Worm (Caenorhabditis elegans): ENCODE results near the gene F45D3.3.

F45D3.3 gene

ce11 chrV:12511946-12512345, 38.2 kb downstream of the F45D3.3 start:
- TF ChIP-seq ceh-39 (tag; optimal IDR thresholded peaks at IDR 0.05) (no peak), elt-1 (tag; optimal IDR thresholded peaks at IDR 0.05; ENCODE audit: borderline replicate concordance, insufficient read depth) (no peak), nhr-12 (tag; optimal IDR thresholded peaks at IDR 0.05) (no peak), ham-2 (GFP tag; optimal IDR thresholded peaks at IDR 0.05) (no peak), unc-39 (tag; optimal IDR thresholded peaks at IDR 0.05) (no peak), unc-120 (tag; optimal IDR thresholded peaks at IDR 0.05; ENCODE audit: poor library complexity, severe bottlenecking) (no peak), nhr-237 (tag; optimal IDR thresholded peaks at IDR 0.05) (no peak), sem-2 (GFP tag; optimal IDR thresholded peaks at IDR 0.05) (no peak), flh-1 (GFP tag; optimal IDR thresholded peaks at IDR 0.05) (no peak)

- peak; percentile 66 for TF ChIP-seq lin-32 (GFP tag; optimal IDR thresholded peaks at IDR 0.05)
- TF ChIP-seq nhr-12 (tag; optimal IDR thresholded peaks at IDR 0.05), result peak; percentile 39
- TF ChIP-seq mls-2 (tag; optimal IDR thresholded peaks at IDR 0.05), result peak; percentile 77
- peak; percentile 38 for TF ChIP-seq sem-2 (GFP tag; optimal IDR thresholded peaks at IDR 0.05)
- TF ChIP-seq unc-120 (tag; optimal IDR thresholded peaks at IDR 0.05; ENCODE audit: poor library complexity, severe bottlenecking), result peak; percentile 56
- peak; percentile 70 for TF ChIP-seq M03D4.4 (tag; optimal IDR thresholded peaks at IDR 0.05)
- TF ChIP-seq drap-1 (GFP tag; optimal IDR thresholded peaks at IDR 0.05), result peak; percentile 64
- TF ChIP-seq ceh-83 (GFP tag; optimal IDR thresholded peaks at IDR 0.05), result peak; percentile 82
- TF ChIP-seq cnd-1 (tag; optimal IDR thresholded peaks at IDR 0.05), result peak; percentile 41
- TF ChIP-seq ham-2 (GFP tag; optimal IDR thresholded peaks at IDR 0.05), result peak; percentile 75
- TF ChIP-seq bed-3 (GFP tag; optimal IDR thresholded peaks at IDR 0.05), result peak; percentile 52
- TF ChIP-seq sptf-1 (tag; optimal IDR thresholded peaks at IDR 0.05), result peak; percentile 96
Observed at ce11 chrV:12509922-12510582, 40.1 kb downstream of the F45D3.3 start.

ce11 chrV:12506185-12506584, 44.0 kb downstream of the F45D3.3 start, which contains the start of gene nlp-46:
Gene nlp-46 (minus strand): TSS chrV:12506285.
- TF ChIP-seq cnd-1 (tag; optimal IDR thresholded peaks at IDR 0.05), result no peak
- no peak for TF ChIP-seq blmp-1 (tag; optimal IDR thresholded peaks at IDR 0.05)
- TF ChIP-seq unc-62 (GFP tag; optimal IDR thresholded peaks at IDR 0.05), result no peak
- TF ChIP-seq hlh-1 (tag; optimal IDR thresholded peaks at IDR 0.05), result no peak
- TF ChIP-seq nhr-76 (tag; optimal IDR thresholded peaks at IDR 0.05), result no peak
- TF ChIP-seq sem-2 (GFP tag; optimal IDR thresholded peaks at IDR 0.05), result no peak
- TF ChIP-seq ceh-39 (tag; optimal IDR thresholded peaks at IDR 0.05), result no peak
- no peak for TF ChIP-seq ham-2 (GFP tag; optimal IDR thresholded peaks at IDR 0.05)
- TF ChIP-seq elt-3 (tag; optimal IDR thresholded peaks at IDR 0.05), result no peak
- no peak for TF ChIP-seq zip-8 (tag; optimal IDR thresholded peaks at IDR 0.05)

ce11 chrV:12505730-12506129, 44.5 kb downstream of the F45D3.3 start:
- TF ChIP-seq sptf-1 (tag; optimal IDR thresholded peaks at IDR 0.05) (no peak), bed-3 (GFP tag; optimal IDR thresholded peaks at IDR 0.05) (no peak), elt-1 (tag; optimal IDR thresholded peaks at IDR 0.05; ENCODE audit: borderline replicate concordance, insufficient read depth) (no peak), M03D4.4 (tag; optimal IDR thresholded peaks at IDR 0.05) (no peak), flh-1 (GFP tag; optimal IDR thresholded peaks at IDR 0.05) (no peak), hlh-1 (tag; optimal IDR thresholded peaks at IDR 0.05) (no peak), unc-39 (tag; optimal IDR thresholded peaks at IDR 0.05) (no peak), pha-4 (tag; optimal IDR thresholded peaks at IDR 0.05) (no peak), ceh-83 (GFP tag; optimal IDR thresholded peaks at IDR 0.05) (no peak), ces-1 (GFP tag; optimal IDR thresholded peaks at IDR 0.05) (no peak), unc-120 (tag; optimal IDR thresholded peaks at IDR 0.05; ENCODE audit: poor library complexity, severe bottlenecking) (no peak), unc-62 (GFP tag; optimal IDR thresholded peaks at IDR 0.05) (no peak), ceh-43 (GFP tag; optimal IDR thresholded peaks at IDR 0.05) (no peak), nhr-76 (tag; optimal IDR thresholded peaks at IDR 0.05) (no peak)

ce11 chrV:12503494-12503893, 46.7 kb downstream of the F45D3.3 start, which contains the start of gene T28H10.1:
Gene T28H10.1 (plus strand): TSS chrV:12503794.
- TF ChIP-seq nhr-76 (tag; optimal IDR thresholded peaks at IDR 0.05) (no peak), bed-3 (GFP tag; optimal IDR thresholded peaks at IDR 0.05) (no peak), nhr-2 (tag; optimal IDR thresholded peaks at IDR 0.05) (no peak), unc-120 (tag; optimal IDR thresholded peaks at IDR 0.05; ENCODE audit: poor library complexity, severe bottlenecking) (no peak), nhr-237 (tag; optimal IDR thresholded peaks at IDR 0.05) (no peak), M03D4.4 (tag; optimal IDR thresholded peaks at IDR 0.05) (no peak), nhr-12 (tag; optimal IDR thresholded peaks at IDR 0.05) (no peak)

Data from whole organism, mixed stage, embryonic.